Worm (Caenorhabditis elegans): ENCODE results near the gene sir-2.1.

Gene sir-2.1

ce11 chrIV:10366018-10366417 is at the start of gene sir-2.1:
TSS of gene sir-2.1 (minus strand) at chrIV:10366229.
- TF ChIP-seq bed-2 (GFP tag; IDR thresholded peaks at IDR 0.05) (no peak), ztf-26 (tag; optimal IDR thresholded peaks at IDR 0.05) (no peak), F39B2.1 (GFP tag; IDR thresholded peaks at IDR 0.05) (no peak), nhr-90 (tag; optimal IDR thresholded peaks at IDR 0.05) (no peak), ceh-40 (GFP tag; IDR thresholded peaks at IDR 0.05) (no peak), gei-17 (GFP tag; optimal IDR thresholded peaks at IDR 0.05) (peak; percentile 19), hlh-12 (tag; optimal IDR thresholded peaks at IDR 0.05) (no peak), lsl-1 (GFP tag; optimal IDR thresholded peaks at IDR 0.05) (peak; percentile 26), snpc-3.4 (tag; optimal IDR thresholded peaks at IDR 0.05) (peak; percentile 35), ztf-28 (GFP tag; IDR thresholded peaks at IDR 0.05) (no peak), B0261.1 (tag; optimal IDR thresholded peaks at IDR 0.05) (no peak), snpc-4 (GFP tag; optimal IDR thresholded peaks at IDR 0.05) (no peak), snpc-4 (tag; optimal IDR thresholded peaks at IDR 0.05) (peak in 2 of 4 experiments; percentile 28), Y53G8AR.9 (GFP tag; conservative IDR thresholded peaks at IDR 0.05) (no peak), sea-2 (GFP tag; IDR thresholded peaks at IDR 0.05) (no peak), F23B12.7 (tag; optimal IDR thresholded peaks at IDR 0.05; ENCODE audit: insufficient read depth) (peak; percentile 16), F57C9.4 (tag; optimal IDR thresholded peaks at IDR 0.05) (no peak), tlf-1 (GFP tag; optimal IDR thresholded peaks at IDR 0.05) (peak; percentile 18), mel-28 (tag; optimal IDR thresholded peaks at IDR 0.05; ENCODE audit: borderline replicate concordance) (no peak), Y67H2A.10 (GFP tag; conservative IDR thresholded peaks at IDR 0.05) (no peak), ets-4 (GFP tag; optimal IDR thresholded peaks at IDR 0.05) (no peak), dox-1 (GFP tag; IDR thresholded peaks at IDR 0.05) (0 out of 2 replicates have a peak, but pooled peaks have one; percentile 57), F55B11.4 (tag; optimal IDR thresholded peaks at IDR 0.05; ENCODE audit: borderline replicate concordance, insufficient read depth) (no peak), lag-1 (GFP tag; IDR thresholded peaks at IDR 0.05) (no peak), unc-130 (GFP tag; optimal IDR thresholded peaks at IDR 0.05) (peak; percentile 18), tbp1 (GFP tag; optimal IDR thresholded peaks at IDR 0.05) (peak; percentile 2), lin-35 (GFP tag; optimal IDR thresholded peaks at IDR 0.05) (no peak), hmg-20 (GFP tag; IDR thresholded peaks at IDR 0.05) (no peak), aptf-2 (GFP tag; conservative IDR thresholded peaks at IDR 0.05) (no peak), repo-1 (tag; optimal IDR thresholded peaks at IDR 0.05) (peak; percentile 88), madf-8 (GFP tag; conservative IDR thresholded peaks at IDR 0.05) (no peak), lir-1 (GFP tag; conservative IDR thresholded peaks at IDR 0.05) (no peak), fkh-3 (tag; optimal IDR thresholded peaks at IDR 0.05) (no peak), K12H6.12 (tag; optimal IDR thresholded peaks at IDR 0.05) (no peak), nfyb-1 (GFP tag; IDR thresholded peaks at IDR 0.05) (no peak; the same call in 1 of the 2 replicates), egl-18 (GFP tag; IDR thresholded peaks at IDR 0.05) (no peak), madf-3 (GFP tag; IDR thresholded peaks at IDR 0.05) (no peak), ama-1 (optimal IDR thresholded peaks at IDR 0.05) (no peak), ama-1 (GFP tag; optimal IDR thresholded peaks at IDR 0.05) (no peak), nhr-120 (GFP tag; IDR thresholded peaks at IDR 0.05) (no peak), mcd-1 (GFP tag; IDR thresholded peaks at IDR 0.05) (peak; percentile 44; the same call in 1 of the 2 replicates), lin-26 (GFP tag; IDR thresholded peaks at IDR 0.05) (no peak), atf-7 (tag; optimal IDR thresholded peaks at IDR 0.05) (no peak), F22D6.2 (tag; optimal IDR thresholded peaks at IDR 0.05) (no peak), nhr-179 (tag; optimal IDR thresholded peaks at IDR 0.05) (no peak), F52B5.7 (tag; optimal IDR thresholded peaks at IDR 0.05) (peak; percentile 6), mes-4 (tag; optimal IDR thresholded peaks at IDR 0.05) (no peak), let-607 (tag; optimal IDR thresholded peaks at IDR 0.05) (peak in 1 of 2 experiments; percentile 20), attf-3 (GFP tag; conservative IDR thresholded peaks at IDR 0.05) (no peak), aptf-3 (GFP tag; IDR thresholded peaks at IDR 0.05) (no peak)
